Fruit fly (Drosophila melanogaster) whole organism: Measurements from ENCODE around the gene srl.

Source experiments
- Dll ChIP-seq: fragments of >200 bp; optimal IDR thresholded peaks from 2 replicates; lab custom pipeline; 2017
- EcR ChIP-seq, 2 experiments: fragments of >200 bp; optimal IDR thresholded peaks; 2 replicates each; lab custom pipeline; 2017; ENCODE audit warnings: missing biosample characterization in 2 of 2, missing genetic modification characterization in 2 of 2, missing genetic modification reagents in 2 of 2
- pan ChIP-seq: fragments of >200 bp; optimal IDR thresholded peaks from 2 replicates; lab custom pipeline; 2017
- usp ChIP-seq: fragments of >200 bp; optimal IDR thresholded peaks from 2 replicates; lab custom pipeline; 2017; ENCODE audit warnings: missing biosample characterization, missing genetic modification characterization, mixed read lengths

DNA sequence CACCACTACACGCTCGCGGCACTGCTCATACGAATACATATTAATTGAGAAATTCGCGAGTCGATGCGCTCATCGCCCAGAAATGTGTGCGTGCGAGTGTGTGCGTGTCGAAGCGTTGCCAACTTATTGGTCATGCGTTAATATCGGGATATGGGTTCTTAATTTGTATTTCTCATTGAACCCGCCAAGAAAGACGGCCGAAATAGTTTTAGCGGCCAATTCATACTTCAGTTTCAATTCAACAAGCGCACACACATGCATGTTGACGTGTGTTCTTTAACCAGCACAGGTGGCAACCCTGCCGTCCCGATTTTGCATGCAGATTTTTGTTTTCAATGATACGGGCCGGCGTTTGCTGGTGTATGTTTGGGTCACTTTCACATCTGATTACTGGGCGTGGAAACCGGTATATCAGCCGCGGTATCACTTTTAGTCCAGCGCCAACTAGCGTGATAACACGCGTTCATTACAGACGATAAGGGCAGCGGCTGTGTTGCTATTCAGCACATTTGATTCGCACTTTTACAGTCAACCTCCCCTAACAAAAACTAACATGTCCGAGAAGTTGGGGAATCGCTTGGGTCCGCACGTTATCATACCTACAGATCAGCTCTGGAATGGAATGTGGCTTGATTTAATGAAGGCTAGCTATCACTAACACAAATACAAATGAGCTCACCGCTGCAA is 25.3 kb downstream of the srl start:
- peak in 1 of 2 experiments; percentile 41 for TF ChIP-seq EcR (GFP tag; optimal IDR thresholded peaks at IDR 0.05; lab: Kevin White, UChicago)
- no peak for TF ChIP-seq usp
- TF ChIP-seq Dll, result no peak
- TF ChIP-seq pan (lab: Kevin White, UChicago), result no peak
